Fruit fly (Drosophila melanogaster): Measurements from ENCODE around the gene Mms19.

DNA sequence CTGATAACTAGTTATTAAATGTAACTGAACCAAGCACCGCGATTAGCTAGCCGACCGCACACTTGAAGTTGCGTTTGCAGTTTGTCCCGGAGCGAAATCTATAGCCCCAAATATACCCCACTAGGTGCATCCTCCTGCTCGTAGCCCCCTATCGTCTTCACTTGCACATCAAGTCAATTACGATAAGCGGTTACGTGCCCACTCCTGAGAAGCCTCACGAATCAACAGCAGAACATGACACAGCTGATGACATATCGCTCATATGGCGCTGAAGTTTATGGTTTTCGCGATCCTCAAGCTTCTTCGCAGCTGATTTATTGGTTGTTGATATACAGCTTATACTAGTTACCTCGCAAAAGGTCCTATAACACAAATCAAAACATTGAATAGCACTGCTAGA, 28.9 kb downstream of the Mms19 start:
- TF ChIP-seq CrebA (GFP tag; optimal IDR thresholded peaks at IDR 0.05; ENCODE audit: borderline replicate concordance) (no peak), brk (GFP tag; optimal IDR thresholded peaks at IDR 0.05) (no peak)

All from whole organism, wandering third instar larva.